Worm (Caenorhabditis elegans): ENCODE results near the gene srv-6.

DNA sequence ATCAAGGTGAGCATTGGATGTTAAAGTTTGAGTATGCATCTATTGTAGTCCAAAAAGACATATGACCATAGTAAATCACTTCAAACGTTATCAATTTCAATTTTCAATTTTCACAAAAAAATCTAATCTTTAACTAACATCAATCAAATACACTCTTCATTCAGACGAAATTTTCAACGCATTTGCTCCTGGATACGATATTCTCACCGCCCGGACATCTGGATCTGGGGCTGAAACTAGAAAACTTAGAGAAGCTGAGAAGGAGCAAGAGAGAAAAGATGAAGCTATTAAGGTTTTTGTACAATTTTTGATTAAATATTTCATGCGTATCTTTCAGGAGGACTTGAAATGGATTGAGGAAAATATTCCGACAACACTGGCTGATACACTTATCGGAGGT is 7.0 kb downstream of the srv-6 start:
- TF ChIP-seq pax-1 (tag; optimal IDR thresholded peaks at IDR 0.05) (no peak), ceh-6 (GFP tag; optimal IDR thresholded peaks at IDR 0.05) (no peak), unc-55 (GFP tag; optimal IDR thresholded peaks at IDR 0.05) (no peak), dve-1 (tag; optimal IDR thresholded peaks at IDR 0.05) (no peak), ceh-19 (GFP tag; optimal IDR thresholded peaks at IDR 0.05) (no peak), ceh-22 (tag; optimal IDR thresholded peaks at IDR 0.05) (no peak), tbx-2 (tag; optimal IDR thresholded peaks at IDR 0.05) (no peak), zip-5 (tag; optimal IDR thresholded peaks at IDR 0.05) (no peak), fkh-10 (GFP tag; optimal IDR thresholded peaks at IDR 0.05) (no peak), unc-42 (tag; optimal IDR thresholded peaks at IDR 0.05) (no peak), rnt-1 (tag; optimal IDR thresholded peaks at IDR 0.05) (no peak), pqm-1 (tag; optimal IDR thresholded peaks at IDR 0.05) (no peak), nfya-1 (tag; optimal IDR thresholded peaks at IDR 0.05) (no peak)

Measured in whole organism, late embryonic.